Worm (Caenorhabditis elegans) whole organism, L3 larva: ENCODE measurements around the gene cdkr-3.

Source experiments
- jun-1 ChIP-seq: fragments of 150-350 bp; optimal IDR thresholded peaks from 2 replicates; lab custom pipeline; 2014; ENCODE audit warnings: missing biosample characterization, missing genetic modification reagents, missing genetic modification characterization

cdkr-3 gene

ce11 chrV:20317442-20317841 is 47.5 kb downstream of the cdkr-3 start, which contains the start of gene Y113G7C.1:
Gene Y113G7C.1 (plus strand): TSS chrV:20317742.
- TF ChIP-seq jun-1: no peak
